Worm (Caenorhabditis elegans): ENCODE data around the gene fbxb-85.
A peak's percentile ranks its signal among the peaks of the same experiment; 100 is the strongest.

fbxb-85 gene

ce11 chrIII:10880083-10880482, 31.3 kb upstream of the fbxb-85 start, which contains the start of gene C44B9.3:
TSS of gene C44B9.3 (minus strand) at chrIII:10880183.
- no peak for TF ChIP-seq akir-1 (GFP tag; optimal IDR thresholded peaks at IDR 0.05)
- TF ChIP-seq ets-4 (GFP tag; optimal IDR thresholded peaks at IDR 0.05): no peak

ce11 chrIII:10877542-10877941, 28.8 kb upstream of the fbxb-85 start:
- peak; percentile 69 for TF ChIP-seq snpc-3.4 (tag; optimal IDR thresholded peaks at IDR 0.05)
- no peak for TF ChIP-seq Y53F4B.3 (GFP tag; IDR thresholded peaks at IDR 0.05)
- TF ChIP-seq pha-4 (tag; optimal IDR thresholded peaks at IDR 0.05): no peak
- no peak for TF ChIP-seq F57C9.4 (tag; optimal IDR thresholded peaks at IDR 0.05)
- TF ChIP-seq Y67H2A.10 (GFP tag; conservative IDR thresholded peaks at IDR 0.05): no peak
- TF ChIP-seq efl-1 (GFP tag; optimal IDR thresholded peaks at IDR 0.05): peak; percentile 71
- peak; percentile 77 for TF ChIP-seq ceh-100 (GFP tag; IDR thresholded peaks at IDR 0.05)
- peak; percentile 80 for TF ChIP-seq mcd-1 (GFP tag; IDR thresholded peaks at IDR 0.05)
- peak; percentile 52 for TF ChIP-seq unc-130 (GFP tag; optimal IDR thresholded peaks at IDR 0.05)
- peak; percentile 65 for TF ChIP-seq rcor-1 (GFP tag; IDR thresholded peaks at IDR 0.05)
- 0 out of 2 replicates have a peak, but pooled peaks have one; percentile 31 for TF ChIP-seq hmg-1.2 (GFP tag; IDR thresholded peaks at IDR 0.05)
- TF ChIP-seq tlf-1 (GFP tag; optimal IDR thresholded peaks at IDR 0.05): peak; percentile 66
- peak in 1 of 2 experiments; percentile 10 for TF ChIP-seq rec-8 (tag; optimal IDR thresholded peaks at IDR 0.05)
- no peak for TF ChIP-seq aptf-3 (GFP tag; IDR thresholded peaks at IDR 0.05)
- no peak for TF ChIP-seq somi-1 (GFP tag; optimal IDR thresholded peaks at IDR 0.05)
- peak; percentile 99 for TF ChIP-seq lsl-1 (GFP tag; optimal IDR thresholded peaks at IDR 0.05)
- 0 out of 2 replicates have a peak, but pooled peaks have one; percentile 48 for TF ChIP-seq ztf-28 (GFP tag; IDR thresholded peaks at IDR 0.05)
- peak; percentile 37; the same call in 1 of the 2 replicates for TF ChIP-seq B0019.2 (GFP tag; conservative IDR thresholded peaks at IDR 0.05)
- peak; percentile 90 for TF ChIP-seq ceh-91 (GFP tag; IDR thresholded peaks at IDR 0.05)
- peak; percentile 68; the same call in 1 of the 2 replicates for TF ChIP-seq Y95B8A.8 (GFP tag; IDR thresholded peaks at IDR 0.05)
- TF ChIP-seq xnd-1 (tag; optimal IDR thresholded peaks at IDR 0.05): peak; percentile 99
- TF ChIP-seq madf-10 (tag; optimal IDR thresholded peaks at IDR 0.05): no peak
- no peak for TF ChIP-seq zfh-2 (GFP tag; conservative IDR thresholded peaks at IDR 0.05)
- peak; percentile 28 for TF ChIP-seq ztf-18 (tag; optimal IDR thresholded peaks at IDR 0.05)
- TF ChIP-seq F57A8.1 (GFP tag; optimal IDR thresholded peaks at IDR 0.05): no peak
- peak; percentile 99 for TF ChIP-seq madf-6 (GFP tag; IDR thresholded peaks at IDR 0.05)
- peak; percentile 99 for TF ChIP-seq F33H1.4 (GFP tag; IDR thresholded peaks at IDR 0.05)
- no peak for TF ChIP-seq K11D2.4 (GFP tag; IDR thresholded peaks at IDR 0.05)
- no peak for TF ChIP-seq fkh-3 (tag; optimal IDR thresholded peaks at IDR 0.05)
- peak; percentile 67; the same call in 1 of the 2 replicates for TF ChIP-seq hsf-1 (GFP tag; IDR thresholded peaks at IDR 0.05)
- peak; percentile 81 for TF ChIP-seq lin-54 (GFP tag; optimal IDR thresholded peaks at IDR 0.05)
- TF ChIP-seq pbrm-1 (GFP tag; IDR thresholded peaks at IDR 0.05): peak; percentile 54; the same call in 1 of the 2 replicates
- peak; percentile 70 for TF ChIP-seq B0336.3 (GFP tag; IDR thresholded peaks at IDR 0.05)
- peak; percentile 74 for TF ChIP-seq F49E8.2 (tag; optimal IDR thresholded peaks at IDR 0.05; ENCODE audit: insufficient read depth)
- peak; percentile 48 for TF ChIP-seq dpl-1 (GFP tag; optimal IDR thresholded peaks at IDR 0.05)
- peak; percentile 90 for TF ChIP-seq D2030.7 (GFP tag; IDR thresholded peaks at IDR 0.05)
- TF ChIP-seq snpc-1.3 (tag; optimal IDR thresholded peaks at IDR 0.05; ENCODE audit: insufficient read depth): peak; percentile 65
- TF ChIP-seq F39B2.1 (GFP tag; IDR thresholded peaks at IDR 0.05): no peak
- no peak for TF ChIP-seq nhr-120 (GFP tag; IDR thresholded peaks at IDR 0.05)
- peak; percentile 93 for TF ChIP-seq madf-8 (GFP tag; conservative IDR thresholded peaks at IDR 0.05)
- no peak for TF ChIP-seq snpc-4 (GFP tag; optimal IDR thresholded peaks at IDR 0.05)
- TF ChIP-seq snpc-4 (tag; optimal IDR thresholded peaks at IDR 0.05): peak in 3 of 4 experiments; percentile 11 to 21 (median 11)
- TF ChIP-seq lir-1 (GFP tag; conservative IDR thresholded peaks at IDR 0.05): peak; percentile 25; the same call in 1 of the 2 replicates
- peak; percentile 43 for TF ChIP-seq tbp1 (GFP tag; optimal IDR thresholded peaks at IDR 0.05)

Data from whole organism, young adult.